Worm (Caenorhabditis elegans) whole organism, L4 larva: Measurements from ENCODE around the gene B0244.10.

ENCODE experiments used
- D1046.2 ChIP-seq: fragments of 200-800 bp; sonication (Bioruptor generic); IDR thresholded peaks from 2 replicates; pipeline ENCODE4 v1.3.6; 2022; ENCODE audit warnings: missing genetic modification characterization, missing compliant biosample characterization
- R02D3.7 ChIP-seq: fragments of 150-350 bp; sonication (generic microtip); optimal IDR thresholded peaks from 3 replicates; lab custom pipeline; 2014; ENCODE audit warnings: missing biosample characterization, missing genetic modification characterization
- T26A8.4 ChIP-seq: fragments of 200-800 bp; sonication (Bioruptor generic); IDR thresholded peaks from 2 replicates; pipeline ENCODE4 v1.3.6; 2022; ENCODE audit warnings: missing genetic modification characterization, missing compliant biosample characterization
- Y105C5A.15 ChIP-seq: fragments of 200-800 bp; sonication (Bioruptor generic); IDR thresholded peaks from 2 replicates; pipeline ENCODE4 v1.3.6; 2022; ENCODE audit warnings: missing genetic modification characterization, missing compliant biosample characterization
- Y5F2A.4 ChIP-seq: fragments of 200-800 bp; sonication (Bioruptor generic); optimal IDR thresholded peaks from 2 replicates; lab custom pipeline; 2018; ENCODE audit warnings: mild to moderate bottlenecking, missing genetic modification characterization, missing compliant biosample characterization
- ZK337.2 ChIP-seq: fragments of 200-800 bp; sonication (Bioruptor generic); IDR thresholded peaks from 2 replicates; pipeline ENCODE4 v1.3.6; 2022; ENCODE audit warnings: missing genetic modification reagents, missing genetic modification characterization, missing compliant biosample characterization
- ZK546.5 ChIP-seq, 2 experiments: sonication (generic microtip); optimal IDR thresholded peaks; 2 replicates each; lab custom pipeline; 2017; ENCODE audit warnings: missing biosample characterization in 2 of 2, missing genetic modification characterization in 2 of 2
- aha-1 ChIP-seq: fragments of 150-350 bp; peaks from one replicate; lab custom pipeline; 2014; ENCODE audit warnings: missing biosample characterization, missing genetic modification characterization
- arid-1 ChIP-seq: fragments of 200-800 bp; sonication (Bioruptor generic); conservative IDR thresholded peaks from 2 replicates; pipeline ENCODE4 v1.3.6; 2022; ENCODE audit warnings: missing genetic modification reagents, missing genetic modification characterization, missing compliant biosample characterization
- attf-4 ChIP-seq: sonication (generic microtip); optimal IDR thresholded peaks from 3 replicates; lab custom pipeline; 2017; ENCODE audit warnings: missing biosample characterization, missing genetic modification characterization
- ceh-20 ChIP-seq: fragments of 200-800 bp; sonication (Bioruptor generic); IDR thresholded peaks from 2 replicates; pipeline ENCODE4 v1.3.6; 2022; ENCODE audit warnings: missing genetic modification reagents, missing genetic modification characterization, missing compliant biosample characterization
- ceh-32 ChIP-seq: sonication (generic microtip); optimal IDR thresholded peaks from 2 replicates; lab custom pipeline; 2016; ENCODE audit warnings: mild to moderate bottlenecking, missing genetic modification characterization, missing compliant biosample characterization; ENCODE audit not compliant: poor library complexity
- ceh-44 ChIP-seq: fragments of 200-800 bp; sonication (Bioruptor generic); IDR thresholded peaks from 2 replicates; pipeline ENCODE4 v1.3.6; 2022; ENCODE audit warnings: missing genetic modification reagents, missing genetic modification characterization, missing compliant biosample characterization
- ces-1 ChIP-seq: fragments of 150-350 bp; sonication (generic microtip); optimal IDR thresholded peaks from 4 replicates; lab custom pipeline; 2014; ENCODE audit warnings: missing biosample characterization, missing genetic modification reagents, missing genetic modification characterization
- cey-2 ChIP-seq: sonication (generic microtip); optimal IDR thresholded peaks from 3 replicates; lab custom pipeline; 2017; ENCODE audit warnings: missing genetic modification characterization, mild to moderate bottlenecking, missing compliant biosample characterization, antibody characterized with exemption, borderline replicate concordance; ENCODE audit not compliant: insufficient read depth
- daf-12 ChIP-seq: fragments of 150-350 bp; optimal IDR thresholded peaks from 2 replicates; lab custom pipeline; 2014; ENCODE audit warnings: missing biosample characterization, missing genetic modification reagents, missing genetic modification characterization
- daf-8 ChIP-seq: fragments of 200-800 bp; sonication (Bioruptor generic); IDR thresholded peaks from 2 replicates; pipeline ENCODE4 v1.3.6; 2022; ENCODE audit warnings: missing genetic modification characterization, missing compliant biosample characterization
- dmd-9 ChIP-seq: fragments of 200-800 bp; sonication (Bioruptor generic); IDR thresholded peaks from 2 replicates; pipeline ENCODE4 v1.3.6; 2022; ENCODE audit warnings: missing genetic modification reagents, missing genetic modification characterization, missing compliant biosample characterization
- dpl-1 ChIP-seq: fragments of 150-350 bp; optimal IDR thresholded peaks from 2 replicates; lab custom pipeline; 2014; ENCODE audit warnings: missing biosample characterization, missing genetic modification reagents, missing genetic modification characterization
- duxl-1 ChIP-seq: sonication (generic microtip); optimal IDR thresholded peaks from 2 replicates; lab custom pipeline; 2016; ENCODE audit warnings: mild to moderate bottlenecking, missing genetic modification characterization, moderate library complexity, missing compliant biosample characterization; ENCODE audit not compliant: poor library complexity
- egl-43 ChIP-seq: fragments of 200-800 bp; sonication (Bioruptor generic); IDR thresholded peaks from 2 replicates; pipeline ENCODE4 v1.3.6; 2022; ENCODE audit warnings: missing genetic modification reagents, missing genetic modification characterization, missing compliant biosample characterization
- hlh-30 ChIP-seq: sonication (generic microtip); optimal IDR thresholded peaks from 2 replicates; lab custom pipeline; 2017; ENCODE audit warnings: antibody characterized with exemption, mild to moderate bottlenecking, missing genetic modification characterization, missing compliant biosample characterization; ENCODE audit not compliant: insufficient read depth
- hmg-1.1 ChIP-seq: fragments of 200-800 bp; sonication (Bioruptor generic); IDR thresholded peaks from 2 replicates; pipeline ENCODE4 v1.3.6; 2022; ENCODE audit warnings: missing genetic modification reagents, missing genetic modification characterization, missing compliant biosample characterization
- lin-1 ChIP-seq: fragments of 200-800 bp; sonication (Bioruptor generic); IDR thresholded peaks from 2 replicates; pipeline ENCODE4 v1.3.6; 2022; ENCODE audit warnings: missing genetic modification reagents, missing genetic modification characterization, missing compliant biosample characterization
- lin-29 ChIP-seq: fragments of 200-800 bp; sonication (Bioruptor generic); IDR thresholded peaks from 2 replicates; pipeline ENCODE4 v1.3.6; 2022; ENCODE audit warnings: missing genetic modification reagents, missing genetic modification characterization, missing compliant biosample characterization
- lin-39 ChIP-seq: fragments of 150-350 bp; optimal IDR thresholded peaks from 2 replicates; lab custom pipeline; 2014; ENCODE audit warnings: missing biosample characterization, missing genetic modification reagents, missing genetic modification characterization
- madf-9 ChIP-seq: fragments of 200-800 bp; sonication (Bioruptor generic); conservative IDR thresholded peaks from 2 replicates; pipeline ENCODE4 v1.3.6; 2022; ENCODE audit warnings: missing genetic modification reagents, missing genetic modification characterization, missing compliant biosample characterization
- mes-2 ChIP-seq: sonication (generic microtip); optimal IDR thresholded peaks from 2 replicates; lab custom pipeline; 2016; ENCODE audit warnings: missing genotype, mild to moderate bottlenecking, missing genetic modification characterization, missing compliant biosample characterization; ENCODE audit not compliant: poor library complexity, severe bottlenecking
- mxl-2 ChIP-seq: fragments of 200-800 bp; sonication (Bioruptor generic); conservative IDR thresholded peaks from 2 replicates; pipeline ENCODE4 v1.3.6; 2022; ENCODE audit warnings: missing genetic modification reagents, missing genetic modification characterization, missing compliant biosample characterization
- mxl-3 ChIP-seq: fragments of 200-800 bp; sonication (Bioruptor generic); optimal IDR thresholded peaks from 2 replicates; lab custom pipeline; 2018; ENCODE audit warnings: mild to moderate bottlenecking, missing genetic modification characterization, missing compliant biosample characterization
- nhr-10 ChIP-seq: fragments of 150-350 bp; optimal IDR thresholded peaks from 2 replicates; lab custom pipeline; 2014; ENCODE audit warnings: missing biosample characterization, missing genetic modification characterization
- nhr-102 ChIP-seq: sonication (generic microtip); optimal IDR thresholded peaks from 2 replicates; lab custom pipeline; 2016; ENCODE audit warnings: mild to moderate bottlenecking, missing genetic modification characterization, moderate library complexity, missing compliant biosample characterization
- nhr-237 ChIP-seq: sonication (generic microtip); optimal IDR thresholded peaks from 2 replicates; lab custom pipeline; 2017; ENCODE audit warnings: missing biosample characterization, missing genetic modification characterization
- nhr-25 ChIP-seq: sonication (generic microtip); optimal IDR thresholded peaks from 2 replicates; lab custom pipeline; 2017; ENCODE audit warnings: missing genetic modification characterization, mild to moderate bottlenecking, missing compliant biosample characterization, antibody characterized with exemption, moderate library complexity, borderline replicate concordance; ENCODE audit not compliant: insufficient read depth
- nhr-28 ChIP-seq: fragments of 150-350 bp; optimal IDR thresholded peaks from 2 replicates; lab custom pipeline; 2014; ENCODE audit warnings: missing biosample characterization, missing genetic modification characterization
- nhr-41 ChIP-seq: fragments of 200-800 bp; sonication (Bioruptor generic); IDR thresholded peaks from 2 replicates; pipeline ENCODE4 v1.3.6; 2022; ENCODE audit warnings: missing genetic modification reagents, missing genetic modification characterization, missing compliant biosample characterization
- nhr-48 ChIP-seq: sonication (generic microtip); optimal IDR thresholded peaks from 2 replicates; lab custom pipeline; 2016; ENCODE audit warnings: mild to moderate bottlenecking, missing genetic modification characterization, missing compliant biosample characterization
- nhr-6 ChIP-seq: fragments of 150-350 bp; optimal IDR thresholded peaks from 2 replicates; lab custom pipeline; 2014; ENCODE audit warnings: missing biosample characterization, missing genetic modification characterization
- php-3 ChIP-seq: fragments of 200-800 bp; sonication (Bioruptor generic); IDR thresholded peaks from 2 replicates; pipeline ENCODE4 v1.3.6; 2022; ENCODE audit warnings: missing genetic modification reagents, missing genetic modification characterization, missing compliant biosample characterization
- pqm-1 ChIP-seq: sonication (generic microtip); optimal IDR thresholded peaks from 2 replicates; lab custom pipeline; 2017; ENCODE audit warnings: missing biosample characterization, missing genetic modification characterization
- rbr-2 ChIP-seq: sonication (generic microtip); optimal IDR thresholded peaks from 2 replicates; lab custom pipeline; 2016; ENCODE audit warnings: missing genotype, missing genetic modification characterization, missing compliant biosample characterization
- sdz-12 ChIP-seq: fragments of 200-800 bp; sonication (Bioruptor generic); optimal IDR thresholded peaks from 2 replicates; lab custom pipeline; 2018; ENCODE audit warnings: mild to moderate bottlenecking, missing genetic modification characterization, missing compliant biosample characterization
- set-16 ChIP-seq: fragments of 200-800 bp; sonication (Bioruptor generic); IDR thresholded peaks from 2 replicates; pipeline ENCODE4 v1.3.6; 2022; ENCODE audit warnings: missing genetic modification reagents, missing genetic modification characterization, missing compliant biosample characterization
- skn-1 ChIP-seq: fragments of 150-350 bp; optimal IDR thresholded peaks from 2 replicates; lab custom pipeline; 2014; ENCODE audit warnings: missing biosample characterization, missing genetic modification characterization
- tag-97 ChIP-seq: fragments of 200-800 bp; sonication (Bioruptor generic); IDR thresholded peaks from 2 replicates; pipeline ENCODE4 v1.3.6; 2022; ENCODE audit warnings: missing genetic modification characterization, missing compliant biosample characterization
- tra-1 ChIP-seq: fragments of 200-800 bp; sonication (Bioruptor generic); IDR thresholded peaks from 2 replicates; pipeline ENCODE4 v1.3.6; 2022; ENCODE audit warnings: missing genetic modification reagents, missing genetic modification characterization, missing compliant biosample characterization
- unc-39 ChIP-seq: sonication (generic microtip); optimal IDR thresholded peaks from 2 replicates; lab custom pipeline; 2017; ENCODE audit warnings: missing biosample characterization, missing genetic modification characterization
- vab-7 ChIP-seq: fragments of 200-800 bp; sonication (Bioruptor generic); IDR thresholded peaks from 2 replicates; pipeline ENCODE4 v1.3.6; 2022; ENCODE audit warnings: missing genetic modification reagents, missing genetic modification characterization, missing compliant biosample characterization
- zfp-3 ChIP-seq: fragments of 200-800 bp; sonication (Bioruptor generic); conservative IDR thresholded peaks from 2 replicates; pipeline ENCODE4 v1.3.6; 2022; ENCODE audit warnings: missing genetic modification reagents, missing genetic modification characterization, missing compliant biosample characterization
- zip-11 ChIP-seq: fragments of 200-800 bp; sonication (Bioruptor generic); IDR thresholded peaks from 2 replicates; pipeline ENCODE4 v1.3.6; 2022; ENCODE audit warnings: missing genetic modification characterization, missing compliant biosample characterization
- zip-2 ChIP-seq: fragments of 150-350 bp; optimal IDR thresholded peaks from 2 replicates; lab custom pipeline; 2014; ENCODE audit warnings: missing biosample characterization, missing genetic modification characterization
- ztf-7 ChIP-seq: fragments of 150-350 bp; optimal IDR thresholded peaks from 2 replicates; lab custom pipeline; 2014; ENCODE audit warnings: missing biosample characterization, missing genetic modification characterization

The B0244.10 gene

ce11 chrIII:5688246-5688645 lies 46.7 kb upstream of the B0244.10 start (continued):
- TF ChIP-seq nhr-28 = peak; percentile 40
- TF ChIP-seq T26A8.4 (GFP tag; lab: Robert Waterston, UW) = peak; percentile 35; the same call in 1 of the 2 replicates
- no peak for TF ChIP-seq tag-97 (GFP tag; lab: Robert Waterston, UW)
- TF ChIP-seq mes-2 (tag; lab: Kevin White, UChicago) = peak; percentile 47
- no peak for TF ChIP-seq ceh-20 (GFP tag; lab: Robert Waterston, UW)
- no peak for TF ChIP-seq nhr-237 (tag; lab: Kevin White, UChicago)
- peak; percentile 4 for TF ChIP-seq aha-1
- TF ChIP-seq dmd-9 = no peak
- no peak for TF ChIP-seq Y5F2A.4 (GFP tag; lab: Kevin White, UChicago)
- TF ChIP-seq hmg-1.1 (GFP tag; lab: Robert Waterston, UW) = peak; percentile 60; the same call in 1 of the 2 replicates
- TF ChIP-seq egl-43 (GFP tag; lab: Robert Waterston, UW) = no peak
- peak; percentile 30 for TF ChIP-seq dpl-1 (GFP tag; lab: Kevin White, UChicago)
- TF ChIP-seq nhr-102 (tag; lab: Kevin White, UChicago) = no peak
- peak; percentile 44 for TF ChIP-seq rbr-2 (tag; lab: Kevin White, UChicago)
- no peak for TF ChIP-seq sdz-12 (GFP tag; lab: Kevin White, UChicago)
- TF ChIP-seq unc-39 = no peak
- TF ChIP-seq arid-1 (GFP tag; lab: Robert Waterston, UW) = no peak
- no peak for TF ChIP-seq ceh-44 (GFP tag; lab: Robert Waterston, UW)
- TF ChIP-seq R02D3.7 = no peak
- TF ChIP-seq lin-29 = no peak
- TF ChIP-seq nhr-48 (tag; lab: Kevin White, UChicago) = no peak
- TF ChIP-seq cey-2 = no peak
- no peak for TF ChIP-seq tra-1 (GFP tag; lab: Robert Waterston, UW)
- no peak for TF ChIP-seq zfp-3 (GFP tag; lab: Robert Waterston, UW)
- TF ChIP-seq vab-7 = no peak
- no peak for TF ChIP-seq daf-8 (GFP tag; lab: Robert Waterston, UW)
- TF ChIP-seq lin-1 = no peak
- no peak for TF ChIP-seq zip-2
- TF ChIP-seq ztf-7 = no peak
- no peak for TF ChIP-seq nhr-25
- no peak for TF ChIP-seq Y105C5A.15 (GFP tag; lab: Robert Waterston, UW)
- no peak for TF ChIP-seq nhr-6 (tag; lab: Kevin White, UChicago)
- TF ChIP-seq attf-4 = no peak
- TF ChIP-seq lin-39 (tag; lab: Kevin White, UChicago) = no peak
- no peak for TF ChIP-seq daf-12 (tag; lab: Kevin White, UChicago)
- no peak for TF ChIP-seq php-3 (GFP tag; lab: Robert Waterston, UW)
- TF ChIP-seq zip-11 = no peak
- no peak for TF ChIP-seq ZK546.5 (tag; optimal IDR thresholded peaks at IDR 0.05; lab: Kevin White, UChicago)
- no peak for TF ChIP-seq duxl-1 (tag; lab: Kevin White, UChicago)
- TF ChIP-seq nhr-41 (GFP tag; lab: Robert Waterston, UW) = no peak
- no peak for TF ChIP-seq skn-1 (tag; lab: Kevin White, UChicago)
- TF ChIP-seq D1046.2 (GFP tag; lab: Robert Waterston, UW) = no peak
- TF ChIP-seq set-16 = no peak
- TF ChIP-seq ZK337.2 (GFP tag; lab: Robert Waterston, UW) = no peak
- TF ChIP-seq pqm-1 (tag; lab: Kevin White, UChicago) = no peak
- TF ChIP-seq ceh-32 (tag; lab: Kevin White, UChicago) = no peak
- no peak for TF ChIP-seq madf-9 (GFP tag; lab: Robert Waterston, UW)
- no peak for TF ChIP-seq mxl-2
- TF ChIP-seq ces-1 (GFP tag; lab: Kevin White, UChicago) = no peak
- TF ChIP-seq nhr-10 (tag; lab: Kevin White, UChicago) = no peak
- peak; percentile 76 for TF ChIP-seq hlh-30 (tag; lab: Kevin White, UChicago)
- TF ChIP-seq mxl-3 (GFP tag; lab: Kevin White, UChicago) = no peak
